Fruit fly (Drosophila melanogaster) whole organism, embryonic: Measurements from ENCODE around the gene CG9389.

Source experiments
- ATbp ChIP-seq: fragments of 200-800 bp; sonication (Bioruptor generic); optimal IDR thresholded peaks from 2 replicates; lab custom pipeline; 2017; ENCODE audit warnings: missing biosample characterization, mild to moderate bottlenecking, missing genetic modification characterization, missing genetic modification reagents
- Ada2b ChIP-seq: fragments of 200-800 bp; sonication (Bioruptor generic); IDR thresholded peaks from 2 replicates; pipeline ENCODE4 v1.3.6; 2022; ENCODE audit warnings: missing biosample characterization, missing genetic modification characterization
- Atf6 ChIP-seq: fragments of 200-800 bp; sonication (Bioruptor generic); IDR thresholded peaks from 2 replicates; pipeline ENCODE4 v1.3.6; 2022; ENCODE audit warnings: missing biosample characterization, missing genetic modification characterization
- CG11093 ChIP-seq: fragments of 200-800 bp; sonication (Bioruptor generic); IDR thresholded peaks from 3 replicates; pipeline ENCODE4 v1.3.6; 2022; ENCODE audit warnings: missing biosample characterization, missing genetic modification characterization
- CG12104 ChIP-seq: fragments of 200-800 bp; sonication (Bioruptor generic); optimal IDR thresholded peaks from 3 replicates; lab custom pipeline; 2016; ENCODE audit warnings: missing biosample characterization, missing genetic modification characterization
- CG12219 ChIP-seq: fragments of 200-800 bp; sonication (Bioruptor generic); optimal IDR thresholded peaks from 3 replicates; lab custom pipeline; 2018; ENCODE audit warnings: missing biosample characterization, mild to moderate bottlenecking, missing genetic modification characterization
- CG14050 ChIP-seq: fragments of 200-800 bp; sonication (Bioruptor generic); IDR thresholded peaks from 3 replicates; pipeline ENCODE4 v1.3.6; 2022; ENCODE audit warnings: missing biosample characterization, missing genetic modification characterization
- CG15479 ChIP-seq: fragments of 200-800 bp; sonication (Bioruptor generic); optimal IDR thresholded peaks from 3 replicates; lab custom pipeline; 2019; ENCODE audit warnings: missing biosample characterization, mild to moderate bottlenecking, missing genetic modification characterization, moderate library complexity
- CG1792 ChIP-seq: fragments of 200-800 bp; sonication (Bioruptor generic); optimal IDR thresholded peaks from 2 replicates; lab custom pipeline; 2016; ENCODE audit warnings: missing biosample characterization, missing genetic modification characterization
- CG31388 ChIP-seq: fragments of 200-800 bp; sonication (Bioruptor generic); optimal IDR thresholded peaks from 2 replicates; lab custom pipeline; 2016; ENCODE audit warnings: missing biosample characterization, missing genetic modification characterization
- CG31441 ChIP-seq: fragments of 200-800 bp; sonication (Bioruptor generic); IDR thresholded peaks from 2 replicates; pipeline ENCODE4 v1.3.6; 2022; ENCODE audit warnings: missing biosample characterization, missing genetic modification characterization
- CG3281 ChIP-seq: fragments of 200-800 bp; sonication (Bioruptor generic); optimal IDR thresholded peaks from 3 replicates; lab custom pipeline; 2017; ENCODE audit warnings: missing biosample characterization, mild to moderate bottlenecking, missing genetic modification characterization
- CG34376 ChIP-seq: fragments of 200-800 bp; sonication (Bioruptor generic); optimal IDR thresholded peaks from 2 replicates; lab custom pipeline; 2018; ENCODE audit warnings: missing biosample characterization, mild to moderate bottlenecking, missing genetic modification characterization
- CG43689 ChIP-seq: fragments of 200-800 bp; sonication (Bioruptor generic); IDR thresholded peaks from 2 replicates; pipeline ENCODE4 v1.3.6; 2022; ENCODE audit warnings: missing biosample characterization, missing genetic modification characterization
- CG4820 ChIP-seq: fragments of 200-800 bp; sonication (Bioruptor generic); optimal IDR thresholded peaks from 3 replicates; lab custom pipeline; 2016; ENCODE audit warnings: missing biosample characterization, missing genetic modification characterization
- CG6254 ChIP-seq: fragments of 200-800 bp; sonication (Bioruptor generic); optimal IDR thresholded peaks from 3 replicates; lab custom pipeline; 2017; ENCODE audit warnings: mild to moderate bottlenecking, missing biosample characterization, missing genetic modification reagents, missing genetic modification characterization
- CG8290 ChIP-seq, 3 experiments: fragments of 200-800 bp; sonication (Bioruptor generic); optimal IDR thresholded peaks; 2 replicates each; lab custom pipeline; 2016 to 2019; ENCODE audit warnings: missing biosample characterization in 3 of 3, missing genetic modification characterization in 3 of 3, mild to moderate bottlenecking in 2 of 3, moderate library complexity in 1 of 3
- CG9727 ChIP-seq: fragments of 200-800 bp; sonication (Bioruptor generic); optimal IDR thresholded peaks from 3 replicates; lab custom pipeline; 2017; ENCODE audit warnings: missing biosample characterization, mild to moderate bottlenecking, missing genetic modification characterization
- CTCF ChIP-seq: fragments of 200-800 bp; sonication (Bioruptor generic); optimal IDR thresholded peaks from 2 replicates; lab custom pipeline; 2017; ENCODE audit warnings: missing biosample characterization, mild to moderate bottlenecking, missing genetic modification characterization, moderate library complexity
- CkIIα-i1 ChIP-seq: fragments of 200-800 bp; sonication (Bioruptor generic); IDR thresholded peaks from 2 replicates; pipeline ENCODE4 v1.3.6; 2022; ENCODE audit warnings: missing biosample characterization, missing genetic modification characterization
- Ets65A ChIP-seq: fragments of 200-800 bp; sonication (Bioruptor generic); peaks from one replicate; lab custom pipeline; 2016; ENCODE audit warnings: missing biosample characterization, missing genetic modification characterization
- HHEX ChIP-seq: fragments of 200-800 bp; sonication (Bioruptor generic); optimal IDR thresholded peaks from 3 replicates; lab custom pipeline; 2017; ENCODE audit warnings: missing biosample characterization, mild to moderate bottlenecking, missing genetic modification characterization, missing genetic modification reagents
- Hey ChIP-seq: fragments of 200-800 bp; sonication (Bioruptor generic); optimal IDR thresholded peaks from 3 replicates; lab custom pipeline; 2018; ENCODE audit warnings: missing biosample characterization, mild to moderate bottlenecking, missing genetic modification characterization
- Mrtf ChIP-seq: fragments of 200-800 bp; sonication (Bioruptor generic); IDR thresholded peaks from 3 replicates; pipeline ENCODE4 v1.3.6; 2022; ENCODE audit warnings: missing biosample characterization, missing genetic modification characterization
- NFAT ChIP-seq: fragments of 200-800 bp; sonication (Bioruptor generic); IDR thresholded peaks from 2 replicates; pipeline ENCODE4 v1.3.6; 2022; ENCODE audit warnings: missing biosample characterization, missing genetic modification characterization
- Ssrp ChIP-seq: fragments of 200-800 bp; sonication (Bioruptor generic); optimal IDR thresholded peaks from 2 replicates; lab custom pipeline; 2018; ENCODE audit warnings: missing biosample characterization, mild to moderate bottlenecking, missing genetic modification characterization, moderate library complexity
- Tbp ChIP-seq: fragments of >200 bp; optimal IDR thresholded peaks from 2 replicates; lab custom pipeline; 2018; ENCODE audit warnings: missing biosample characterization, missing genetic modification characterization
- ac ChIP-seq: fragments of 200-800 bp; sonication (Bioruptor generic); optimal IDR thresholded peaks from 3 replicates; lab custom pipeline; 2017; ENCODE audit warnings: missing biosample characterization, mild to moderate bottlenecking, missing genetic modification characterization
- bigmax ChIP-seq: fragments of 200-800 bp; sonication (Bioruptor generic); optimal IDR thresholded peaks from 2 replicates; lab custom pipeline; 2018; ENCODE audit warnings: missing biosample characterization, mild to moderate bottlenecking, missing genetic modification characterization
- bsh ChIP-seq, 2 experiments: fragments of 200-800 bp; sonication (Bioruptor generic); optimal IDR thresholded peaks; 2 replicates each; lab custom pipeline; 2017 to 2018; ENCODE audit warnings: mild to moderate bottlenecking in 2 of 2, missing biosample characterization in 2 of 2, missing genetic modification characterization in 2 of 2, moderate library complexity in 1 of 2
- btn ChIP-seq: fragments of 200-800 bp; sonication (Bioruptor generic); optimal IDR thresholded peaks from 2 replicates; lab custom pipeline; 2016; ENCODE audit warnings: missing biosample characterization, missing genetic modification characterization
- caup ChIP-seq: fragments of 200-800 bp; sonication (Bioruptor generic); optimal IDR thresholded peaks from 3 replicates; lab custom pipeline; 2017; ENCODE audit warnings: missing biosample characterization, mild to moderate bottlenecking, missing genetic modification characterization, moderate library complexity; ENCODE audit not compliant: severe bottlenecking
- cg ChIP-seq: fragments of 200-800 bp; sonication (Bioruptor generic); optimal IDR thresholded peaks from 3 replicates; lab custom pipeline; 2019; ENCODE audit warnings: missing biosample characterization, mild to moderate bottlenecking, missing genetic modification characterization, moderate library complexity
- exex ChIP-seq: fragments of 200-800 bp; sonication (Bioruptor generic); optimal IDR thresholded peaks from 4 replicates; lab custom pipeline; 2018; ENCODE audit warnings: missing biosample characterization, mild to moderate bottlenecking, missing genetic modification characterization, moderate library complexity
- fd102C ChIP-seq: fragments of 200-800 bp; sonication (Bioruptor generic); optimal IDR thresholded peaks from 2 replicates; lab custom pipeline; 2018; ENCODE audit warnings: missing biosample characterization, mild to moderate bottlenecking, missing genetic modification characterization, moderate library complexity
- gcm2 ChIP-seq: fragments of 200-800 bp; sonication (Bioruptor generic); optimal IDR thresholded peaks from 2 replicates; lab custom pipeline; 2016; ENCODE audit warnings: missing biosample characterization, missing genetic modification characterization
- gem ChIP-seq: fragments of 200-800 bp; sonication (Bioruptor generic); optimal IDR thresholded peaks from 2 replicates; lab custom pipeline; 2019; ENCODE audit warnings: missing biosample characterization, mild to moderate bottlenecking, missing genetic modification characterization, moderate library complexity
- her ChIP-seq: fragments of 200-800 bp; sonication (Bioruptor generic); optimal IDR thresholded peaks from 2 replicates; lab custom pipeline; 2016; ENCODE audit warnings: missing biosample characterization, missing genetic modification characterization
- hth ChIP-seq: fragments of >200 bp; optimal IDR thresholded peaks from 2 replicates; lab custom pipeline; 2017; ENCODE audit warnings: inconsistent platforms
- kah ChIP-seq: fragments of 200-800 bp; sonication (Bioruptor generic); optimal IDR thresholded peaks from 2 replicates; lab custom pipeline; 2018; ENCODE audit warnings: missing biosample characterization, mild to moderate bottlenecking, missing genetic modification characterization
- lov ChIP-seq, 2 experiments: fragments of 200-800 bp in 1 of 2; fragments of >200 bp in 1 of 2; sonication (Bioruptor generic) in 1 of 2; IDR thresholded peaks in 1 of 2; optimal IDR thresholded peaks in 1 of 2; 2 replicates in 1 of 2; 3 replicates in 1 of 2; pipeline versions ENCODE4 v1.3.6 to Lab custom; 2017 to 2022; ENCODE audit warnings: missing biosample characterization in 1 of 2, missing genetic modification characterization in 1 of 2
- nerfin-2 ChIP-seq: fragments of 200-800 bp; sonication (Bioruptor generic); IDR thresholded peaks from 2 replicates; pipeline ENCODE4 v1.3.6; 2022; ENCODE audit warnings: missing biosample characterization, missing genetic modification characterization; ENCODE audit not compliant: partially characterized antibody
- pnt ChIP-seq: fragments of 200-800 bp; sonication (Bioruptor generic); optimal IDR thresholded peaks from 3 replicates; lab custom pipeline; 2016; ENCODE audit warnings: missing biosample characterization, missing genetic modification characterization
- slbo ChIP-seq: fragments of 200-800 bp; sonication (Bioruptor generic); IDR thresholded peaks from 2 replicates; pipeline ENCODE4 v1.3.6; 2022; ENCODE audit warnings: missing biosample characterization, missing genetic modification characterization
- so ChIP-seq: fragments of 200-800 bp; sonication (Bioruptor generic); IDR thresholded peaks from 3 replicates; pipeline ENCODE4 v1.3.6; 2022; ENCODE audit warnings: missing biosample characterization, missing genetic modification characterization
- stc ChIP-seq: fragments of 200-800 bp; sonication (Bioruptor generic); IDR thresholded peaks from 2 replicates; pipeline ENCODE4 v1.3.6; 2022; ENCODE audit warnings: missing biosample characterization, missing genetic modification characterization
- tx ChIP-seq: fragments of 200-800 bp; sonication (Bioruptor generic); optimal IDR thresholded peaks from 2 replicates; lab custom pipeline; 2016; ENCODE audit warnings: missing biosample characterization, missing genetic modification characterization
- z ChIP-seq: fragments of 200-800 bp; sonication (Bioruptor generic); IDR thresholded peaks from 3 replicates; pipeline ENCODE4 v1.3.6; 2022; ENCODE audit warnings: missing biosample characterization, missing genetic modification characterization

Gene CG9389

dm6 chr3L:21276296-21277257 is 6.2 kb upstream of the CG9389 start (continued):
- peak; percentile 40 for TF ChIP-seq CG4820
- 0 out of 3 replicates have a peak, but pooled peaks have one; percentile 18 for TF ChIP-seq CG11093 (GFP tag; lab: Robert Waterston, UW)
- TF ChIP-seq stc = 0 out of 2 replicates have a peak, but pooled peaks have one; percentile 14
- peak; percentile 45; the same call in 1 of the 2 replicates for TF ChIP-seq Atf6 (GFP tag; lab: Robert Waterston, UW)
- TF ChIP-seq CTCF (GFP tag; lab: Kevin White, UChicago) = peak; percentile 2
- peak; percentile 83 for TF ChIP-seq gem (tag; lab: Kevin White, UChicago)
- peak; percentile 36 for TF ChIP-seq HHEX (GFP tag; lab: Kevin White, UChicago)
- peak; percentile 2 for TF ChIP-seq kah (GFP tag; lab: Kevin White, UChicago)
- TF ChIP-seq Hey (tag; lab: Kevin White, UChicago) = no peak
- TF ChIP-seq CG3281 (GFP tag; lab: Kevin White, UChicago) = peak; percentile 59
- TF ChIP-seq CG6254 = peak; percentile 53
- TF ChIP-seq lov (optimal IDR thresholded peaks at IDR 0.05; lab: Kevin White, UChicago) = no peak
- peak; percentile 7; the same call in 1 of the 3 replicates for TF ChIP-seq lov (GFP tag; IDR thresholded peaks at IDR 0.05; lab: Robert Waterston, UW)
- TF ChIP-seq btn (GFP tag; lab: Kevin White, UChicago) = no peak
- TF ChIP-seq CG12219 (GFP tag; lab: Kevin White, UChicago) = peak; percentile 24
- peak; percentile 38 for TF ChIP-seq slbo (GFP tag; lab: Robert Waterston, UW)
- peak; percentile 51 for TF ChIP-seq ac (GFP tag; lab: Kevin White, UChicago)
- peak; percentile 31; the same call in 1 of the 2 replicates for TF ChIP-seq CG43689
- TF ChIP-seq CG14050 (GFP tag; lab: Robert Waterston, UW) = no peak
- TF ChIP-seq caup (GFP tag; lab: Kevin White, UChicago) = no peak
- TF ChIP-seq Tbp (GFP tag; lab: Kevin White, UChicago) = no peak
- TF ChIP-seq bigmax (GFP tag; lab: Kevin White, UChicago) = no peak
- TF ChIP-seq Ada2b = no peak
- peak; percentile 17 for TF ChIP-seq CG34376 (GFP tag; lab: Kevin White, UChicago)
- TF ChIP-seq Mrtf = 0 out of 3 replicates have a peak, but pooled peaks have one; percentile 30
- TF ChIP-seq fd102C (GFP tag; lab: Kevin White, UChicago) = peak; percentile 38
- peak; percentile 68 for TF ChIP-seq Ssrp (tag; lab: Kevin White, UChicago)
- TF ChIP-seq CG8290 (GFP tag; optimal IDR thresholded peaks at IDR 0.05; lab: Kevin White, UChicago) = peak; percentile 18
- TF ChIP-seq CG8290 (tag; optimal IDR thresholded peaks at IDR 0.05; lab: Kevin White, UChicago) = peak in 1 of 2 experiments; percentile 12
- TF ChIP-seq exex (tag; lab: Kevin White, UChicago) = peak; percentile 44
- peak; percentile 67; the same call in 1 of the 2 replicates for TF ChIP-seq CG31441 (GFP tag; lab: Robert Waterston, UW)
- peak; percentile 19 for TF ChIP-seq gcm2 (GFP tag; lab: Kevin White, UChicago)
- peak; percentile 75 for TF ChIP-seq CG12104 (GFP tag; lab: Kevin White, UChicago)
- TF ChIP-seq bsh (GFP tag; optimal IDR thresholded peaks at IDR 0.05; lab: Kevin White, UChicago) = peak in 1 of 2 experiments; percentile 41
- TF ChIP-seq NFAT (GFP tag; lab: Robert Waterston, UW) = peak; percentile 37
- TF ChIP-seq Ets65A = peak; percentile 90
- peak; percentile 68 for TF ChIP-seq pnt (GFP tag; lab: Kevin White, UChicago)
- TF ChIP-seq ATbp = peak; percentile 29
- no peak for TF ChIP-seq CkIIα-i1 (GFP tag; lab: Robert Waterston, UW)
- TF ChIP-seq her (GFP tag; lab: Kevin White, UChicago) = peak; percentile 1
- peak; percentile 43 for TF ChIP-seq tx (GFP tag; lab: Kevin White, UChicago)
- TF ChIP-seq cg = no peak
- peak; percentile 28; the same call in 1 of the 3 replicates for TF ChIP-seq so (GFP tag; lab: Robert Waterston, UW)
- peak; percentile 45 for TF ChIP-seq hth (lab: Kevin White, UChicago)
- peak; percentile 86 for TF ChIP-seq z (GFP tag; lab: Robert Waterston, UW)
- TF ChIP-seq nerfin-2 (GFP tag; lab: Robert Waterston, UW) = no peak
- TF ChIP-seq CG9727 (GFP tag; lab: Kevin White, UChicago) = peak; percentile 84
- TF ChIP-seq CG31388 (GFP tag; lab: Kevin White, UChicago) = peak; percentile 5
- TF ChIP-seq CG1792 (GFP tag; lab: Kevin White, UChicago) = peak; percentile 4
- peak; percentile 63 for TF ChIP-seq CG15479 (GFP tag; lab: Kevin White, UChicago)
